Worm (Caenorhabditis elegans): ENCODE measurements around the gene nemp-1.

The nemp-1 gene

DNA sequence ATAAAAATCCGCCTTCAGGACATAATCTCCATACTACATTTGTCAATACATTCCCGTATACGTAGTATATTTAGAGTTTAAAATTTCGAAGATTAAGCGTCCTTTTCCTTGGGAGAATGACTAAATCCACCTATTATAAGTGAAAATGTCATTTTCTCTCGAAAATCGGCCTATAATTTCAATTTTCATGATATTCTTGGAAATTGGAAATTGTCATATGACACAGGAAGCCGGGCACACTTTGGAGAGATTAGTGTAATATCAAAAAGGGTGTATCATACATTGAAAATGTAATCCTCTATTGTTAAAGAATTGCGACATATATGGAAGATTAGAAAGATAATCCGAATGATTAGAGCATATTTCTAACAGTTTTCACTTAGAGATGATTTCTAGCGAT lies 10.6 kb downstream of the nemp-1 start:
- TF ChIP-seq dao-5 (tag; optimal IDR thresholded peaks at IDR 0.05) (no peak), him-1 (tag; optimal IDR thresholded peaks at IDR 0.05) (no peak), W03F9.2 (tag; optimal IDR thresholded peaks at IDR 0.05) (no peak)

DNA sequence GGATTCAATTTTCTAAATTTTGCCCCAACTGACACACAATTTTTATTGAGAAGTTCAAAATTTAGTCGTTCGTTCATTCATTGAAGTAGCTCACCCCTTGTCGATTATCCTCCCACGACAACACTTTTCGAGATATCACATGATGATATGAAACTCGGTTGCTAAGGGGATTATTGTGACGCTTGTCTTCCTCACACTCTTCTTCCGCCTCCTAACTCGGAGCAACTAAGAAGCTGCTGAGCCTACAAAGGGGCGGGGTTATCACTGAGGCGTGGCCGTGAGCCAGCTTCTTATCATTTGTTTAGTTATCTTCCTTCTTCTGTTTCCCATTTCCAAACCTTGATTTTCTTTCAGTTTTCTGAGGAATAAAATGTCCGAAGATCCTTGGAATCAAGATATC lies 11.4 kb downstream of the nemp-1 start, which contains the start of gene F10C5.3:
Gene F10C5.3, plus strand, starts transcription at position 313 of the 400 bp plus-strand sequence.
- TF ChIP-seq W03F9.2 (tag; optimal IDR thresholded peaks at IDR 0.05) = no peak

DNA sequence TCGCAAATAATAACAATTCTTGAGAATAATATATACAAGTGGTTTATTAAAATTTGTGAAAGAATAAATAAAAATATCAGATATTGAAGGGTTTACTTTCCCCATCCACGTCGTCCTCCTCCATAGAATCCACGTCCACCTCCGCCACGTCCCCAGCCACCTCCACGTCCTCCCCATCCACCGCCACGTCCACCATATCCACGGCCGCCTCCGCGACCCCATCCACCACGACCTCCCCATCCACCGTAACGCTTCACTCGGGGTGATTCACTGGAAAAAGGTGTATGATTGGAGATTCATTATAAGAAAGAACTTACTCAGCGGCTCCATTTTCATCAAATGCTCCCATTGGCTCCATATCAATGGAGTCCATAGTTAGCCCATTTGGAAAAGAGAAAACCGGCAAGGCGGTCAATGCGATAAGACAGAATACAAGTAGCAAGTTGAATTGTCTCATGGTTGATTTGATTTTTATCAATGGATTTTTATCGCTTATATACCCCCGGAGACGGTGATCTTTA lies 14.0 kb downstream of the nemp-1 start, which contains the start of gene nlp-32:
Gene nlp-32, minus strand, starts transcription at position 471 of the 521 bp plus-strand sequence.
- TF ChIP-seq W03F9.2 (tag; optimal IDR thresholded peaks at IDR 0.05) = no peak
- TF ChIP-seq dao-5 (tag; optimal IDR thresholded peaks at IDR 0.05) = no peak
- no peak for TF ChIP-seq him-1 (tag; optimal IDR thresholded peaks at IDR 0.05)

DNA sequence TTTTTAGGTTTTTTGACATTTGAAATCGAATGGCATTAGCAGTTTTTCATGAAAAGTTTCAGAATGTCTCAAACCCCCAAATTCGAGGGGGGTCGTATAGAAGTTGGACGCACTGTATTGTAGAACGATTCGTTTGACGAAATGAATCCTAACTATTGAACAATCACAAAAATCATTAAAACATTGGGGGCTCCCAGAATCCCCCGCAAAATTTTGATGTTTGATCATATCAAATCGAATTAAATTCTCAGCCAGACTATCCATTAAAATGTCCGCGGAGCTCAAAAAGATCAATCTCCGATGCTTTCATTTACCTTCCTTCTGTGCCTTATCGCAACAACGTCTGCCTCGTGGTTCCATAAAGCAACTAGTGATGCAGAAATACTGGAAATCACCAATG lies 16.3 kb downstream of the nemp-1 start, which contains the start of gene F30H5.5:
Gene F30H5.5, plus strand, starts transcription at position 301 of the 400 bp plus-strand sequence.
- TF ChIP-seq W03F9.2 (tag; optimal IDR thresholded peaks at IDR 0.05) = no peak
- no peak for TF ChIP-seq him-1 (tag; optimal IDR thresholded peaks at IDR 0.05)
- no peak for TF ChIP-seq dao-5 (tag; optimal IDR thresholded peaks at IDR 0.05)

DNA sequence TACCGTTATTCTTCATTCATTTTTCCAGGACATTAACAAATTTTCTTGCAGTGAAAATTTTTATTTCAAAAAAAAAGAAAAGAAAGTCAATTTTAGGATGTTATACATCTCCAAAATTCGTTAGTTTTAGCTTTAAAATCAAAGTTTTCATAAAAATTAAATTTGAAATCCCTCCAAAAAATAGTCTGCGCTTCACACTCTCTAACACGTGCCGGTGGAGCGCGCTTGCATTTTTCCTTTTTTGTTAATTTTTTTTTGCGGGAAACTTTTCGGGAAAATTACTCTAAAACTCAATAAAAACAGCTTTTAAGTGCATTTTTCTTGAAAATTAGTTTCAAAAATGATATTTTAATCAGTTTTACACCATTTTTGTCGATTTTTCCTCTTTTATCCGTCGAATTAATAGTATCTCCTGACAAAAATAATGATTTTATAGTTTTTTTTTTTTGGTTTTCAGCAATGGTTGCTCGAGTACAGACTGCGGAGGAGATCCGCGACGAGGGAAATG lies 19.0 kb downstream of the nemp-1 start, which contains the start of gene unc-45:
Gene unc-45, plus strand, starts transcription at position 458 of the 508 bp plus-strand sequence.
- TF ChIP-seq him-1 (tag; optimal IDR thresholded peaks at IDR 0.05) = no peak
- TF ChIP-seq dao-5 (tag; optimal IDR thresholded peaks at IDR 0.05) = no peak

DNA sequence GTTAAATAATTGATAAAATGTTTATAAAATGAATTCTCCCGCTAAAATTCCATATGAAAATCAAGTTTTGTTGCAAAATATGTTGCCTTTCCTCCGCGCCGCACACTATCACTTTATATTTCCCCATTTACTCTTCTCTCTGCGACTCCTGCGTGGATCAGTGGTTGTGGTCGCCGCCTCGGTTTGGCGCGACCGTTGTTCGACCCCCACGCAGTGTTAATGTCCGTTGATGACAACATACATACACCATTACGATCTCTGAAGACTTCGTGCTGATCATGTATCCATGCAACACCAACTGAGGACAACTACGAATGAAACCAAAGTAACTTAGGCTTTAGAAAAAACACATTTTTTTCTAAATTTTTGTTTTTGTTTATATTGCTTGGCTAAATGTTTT lies 30.5 kb downstream of the nemp-1 start:
- TF ChIP-seq W03F9.2 (tag; optimal IDR thresholded peaks at IDR 0.05) (no peak), dao-5 (tag; optimal IDR thresholded peaks at IDR 0.05) (peak; percentile 89), him-1 (tag; optimal IDR thresholded peaks at IDR 0.05) (peak; percentile 58)

DNA sequence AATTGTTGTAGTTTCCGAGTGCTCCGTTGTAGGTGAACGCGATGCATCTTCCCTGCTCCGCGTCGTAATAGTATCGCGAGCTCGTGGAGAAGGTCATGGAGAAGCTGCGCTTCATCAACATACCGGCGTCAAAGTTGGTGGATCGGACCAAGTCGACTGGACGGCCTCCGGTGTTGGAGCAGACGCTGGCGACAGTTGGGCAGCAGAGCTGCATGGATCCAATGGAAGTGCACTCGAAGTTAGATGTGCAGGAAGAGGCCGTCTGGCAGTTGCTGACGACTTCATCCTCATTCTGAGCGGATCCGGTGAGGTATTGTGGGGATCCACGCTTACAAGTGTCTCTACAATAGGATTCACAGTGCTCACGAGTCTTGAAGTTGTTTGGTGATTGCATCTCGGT lies 36.9 kb downstream of the nemp-1 start:
- no peak for TF ChIP-seq dao-5 (tag; optimal IDR thresholded peaks at IDR 0.05)
- no peak for TF ChIP-seq him-1 (tag; optimal IDR thresholded peaks at IDR 0.05)
- TF ChIP-seq W03F9.2 (tag; optimal IDR thresholded peaks at IDR 0.05) = no peak

DNA sequence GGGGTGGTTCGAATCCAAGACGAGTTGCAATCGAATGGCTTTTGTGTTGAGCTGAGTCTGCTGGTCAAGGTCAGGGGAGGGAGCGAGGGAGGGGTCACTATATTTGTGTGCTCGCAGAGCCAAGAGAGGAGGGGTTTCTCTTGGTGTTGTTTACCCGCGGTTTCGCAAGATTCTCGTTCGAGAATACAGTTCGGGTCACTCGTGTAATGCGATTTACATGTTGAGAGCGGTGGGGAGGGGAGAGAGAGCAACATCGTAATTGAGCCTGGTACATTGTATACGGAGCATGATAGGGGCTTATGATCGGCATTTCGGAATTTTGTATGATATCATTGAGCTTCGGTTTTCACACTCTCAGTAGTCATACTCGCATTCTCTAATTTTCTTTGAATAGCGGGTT lies 40.0 kb downstream of the nemp-1 start, which contains the start of gene F30H5.3:
Gene F30H5.3, minus strand, starts transcription at position 101 of the 400 bp plus-strand sequence.
- TF ChIP-seq him-1 (tag; optimal IDR thresholded peaks at IDR 0.05) (no peak), W03F9.2 (tag; optimal IDR thresholded peaks at IDR 0.05) (no peak), dao-5 (tag; optimal IDR thresholded peaks at IDR 0.05) (no peak)

DNA sequence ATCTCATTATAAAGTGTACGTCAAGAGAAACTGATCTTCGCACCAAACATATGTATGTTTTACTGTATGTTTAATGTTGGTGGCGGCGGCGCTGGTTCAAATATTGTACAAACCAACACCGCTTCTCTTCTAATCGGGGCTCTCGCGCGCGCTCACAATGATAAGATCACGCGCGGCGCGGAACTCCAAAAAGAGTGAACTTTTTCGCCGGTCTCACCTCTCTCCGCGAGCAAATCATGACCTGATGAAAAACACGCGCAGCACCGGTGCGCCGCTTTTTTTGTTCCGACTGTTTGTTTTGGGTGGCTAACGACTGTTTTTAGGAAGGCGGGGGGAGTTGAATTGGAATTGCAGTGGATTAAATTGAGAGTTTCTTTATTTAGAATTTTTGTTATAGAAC lies 41.2 kb downstream of the nemp-1 start:
- TF ChIP-seq W03F9.2 (tag; optimal IDR thresholded peaks at IDR 0.05) (no peak), dao-5 (tag; optimal IDR thresholded peaks at IDR 0.05) (no peak), him-1 (tag; optimal IDR thresholded peaks at IDR 0.05) (no peak)

DNA sequence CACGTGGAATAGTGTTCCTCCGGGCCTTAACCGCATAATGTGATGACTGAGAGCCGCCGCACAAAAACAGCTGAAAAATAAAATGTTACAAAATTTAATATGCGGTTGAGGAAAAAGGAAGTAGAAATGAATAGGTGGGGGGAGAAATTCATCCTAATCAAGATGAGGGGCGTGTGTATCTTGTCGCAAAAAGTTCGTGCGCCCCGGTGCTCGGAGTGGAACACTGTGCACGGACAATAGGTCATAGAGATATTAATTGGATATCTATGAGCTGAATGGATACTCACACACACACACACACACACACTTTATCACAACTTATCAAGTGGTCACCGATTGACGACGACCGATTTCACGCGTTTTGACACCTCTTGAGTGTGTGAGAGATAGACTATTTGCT lies 51.8 kb downstream of the nemp-1 start, which contains the start of gene T22F7.3:
Gene T22F7.3, minus strand, starts transcription at position 101 of the 400 bp plus-strand sequence.
- TF ChIP-seq W03F9.2 (tag; optimal IDR thresholded peaks at IDR 0.05) = no peak
- TF ChIP-seq him-1 (tag; optimal IDR thresholded peaks at IDR 0.05) = no peak
- TF ChIP-seq dao-5 (tag; optimal IDR thresholded peaks at IDR 0.05) = no peak
